Fruit fly (Drosophila melanogaster): ENCODE data around the gene ppk10.

Gene ppk10

dm6 chr2L:10468388-10468787 is 16.2 kb upstream of the ppk10 start (continued):
- TF ChIP-seq abd-A (tag; optimal IDR thresholded peaks at IDR 0.05) (no peak), sisA (GFP tag; IDR thresholded peaks at IDR 0.05) (peak; percentile 56), tio (GFP tag; optimal IDR thresholded peaks at IDR 0.05) (no peak), CG10274 (GFP tag; optimal IDR thresholded peaks at IDR 0.05) (no peak), maf-S (GFP tag; optimal IDR thresholded peaks at IDR 0.05) (no peak), gce (GFP tag; IDR thresholded peaks at IDR 0.05) (peak; percentile 45; the same call in 1 of the 3 replicates), Sry-δ (GFP tag; optimal IDR thresholded peaks at IDR 0.05) (no peak), Awh (GFP tag; IDR thresholded peaks at IDR 0.05) (peak; percentile 58), CG12299 (tag; optimal IDR thresholded peaks at IDR 0.05) (no peak), CG9797 (GFP tag; optimal IDR thresholded peaks at IDR 0.05) (no peak), cad (GFP tag; optimal IDR thresholded peaks at IDR 0.05) (no peak), Rx (GFP tag; IDR thresholded peaks at IDR 0.05) (0 out of 2 replicates have a peak, but pooled peaks have one; percentile 39), cg (GFP tag; optimal IDR thresholded peaks at IDR 0.05) (no peak), CG10209 (GFP tag; optimal IDR thresholded peaks at IDR 0.05) (peak; percentile 39), CG4282 (GFP tag; optimal IDR thresholded peaks at IDR 0.05) (no peak), MTF-1 (GFP tag; optimal IDR thresholded peaks at IDR 0.05; ENCODE audit: borderline replicate concordance) (no peak), Neu2 (GFP tag; optimal IDR thresholded peaks at IDR 0.05; ENCODE audit: borderline replicate concordance) (no peak), CG11696 (GFP tag; IDR thresholded peaks at IDR 0.05) (no peak), gsb-n (tag; optimal IDR thresholded peaks at IDR 0.05) (peak; percentile 23), Hmx (GFP tag; optimal IDR thresholded peaks at IDR 0.05) (no peak), Eip74EF (GFP tag; optimal IDR thresholded peaks at IDR 0.05) (peak in 1 of 2 experiments; percentile 3), CG7928 (GFP tag; optimal IDR thresholded peaks at IDR 0.05) (no peak), lov (optimal IDR thresholded peaks at IDR 0.05) (no peak), lov (GFP tag; IDR thresholded peaks at IDR 0.05) (no peak), CG12659 (GFP tag; optimal IDR thresholded peaks at IDR 0.05) (peak; percentile 5), exex (tag; optimal IDR thresholded peaks at IDR 0.05) (peak; percentile 4), unpg (GFP tag; optimal IDR thresholded peaks at IDR 0.05) (peak; percentile 65), CG34224 (GFP tag; IDR thresholded peaks at IDR 0.05; ENCODE audit: partially characterized antibody) (no peak), toy (GFP tag; IDR thresholded peaks at IDR 0.05) (0 out of 2 replicates have a peak, but pooled peaks have one; percentile 14), NK7.1 (GFP tag; optimal IDR thresholded peaks at IDR 0.05) (no peak), sqz (GFP tag; optimal IDR thresholded peaks at IDR 0.05) (peak; percentile 1), CG6689 (GFP tag; IDR thresholded peaks at IDR 0.05) (0 out of 2 replicates have a peak, but pooled peaks have one; percentile 18), Doc2 (GFP tag; IDR thresholded peaks at IDR 0.05) (no peak), ato (GFP tag; IDR thresholded peaks at IDR 0.05; ENCODE audit: partially characterized antibody) (no peak), her (GFP tag; optimal IDR thresholded peaks at IDR 0.05) (peak; percentile 18), Kr (GFP tag; optimal IDR thresholded peaks at IDR 0.05) (no peak), Atf6 (GFP tag; IDR thresholded peaks at IDR 0.05) (peak; percentile 63), mirr (GFP tag; optimal IDR thresholded peaks at IDR 0.05) (peak; percentile 30), esg (GFP tag; conservative IDR thresholded peaks at IDR 0.05) (peak; percentile 61), dimm (GFP tag; IDR thresholded peaks at IDR 0.05) (no peak), CG12071 (GFP tag; optimal IDR thresholded peaks at IDR 0.05) (peak; percentile 50), Gsc (GFP tag; IDR thresholded peaks at IDR 0.05) (no peak), psq (GFP tag; optimal IDR thresholded peaks at IDR 0.05) (no peak), CG2202 (tag; optimal IDR thresholded peaks at IDR 0.05) (no peak), CG12942 (GFP tag; optimal IDR thresholded peaks at IDR 0.05) (peak; percentile 12), Bdp1 (GFP tag; optimal IDR thresholded peaks at IDR 0.05) (no peak), dmrt99B (tag; optimal IDR thresholded peaks at IDR 0.05) (peak; percentile 70), ranshi (GFP tag; IDR thresholded peaks at IDR 0.05) (peak; percentile 58; the same call in 1 of the 2 replicates), tap (tag; optimal IDR thresholded peaks at IDR 0.05) (peak; percentile 71), jigr1 (GFP tag; IDR thresholded peaks at IDR 0.05) (no peak), CG8924 (tag; optimal IDR thresholded peaks at IDR 0.05) (peak; percentile 42)

Data from whole organism, embryonic.